Fruit fly (Drosophila melanogaster): ENCODE results near the gene CG11403.

dm6 chrX:1270183-1270582, 30.5 kb upstream of the CG11403 start:
- TF ChIP-seq Eip93F (GFP tag; optimal IDR thresholded peaks at IDR 0.05) (no peak), CG6792 (GFP tag; optimal IDR thresholded peaks at IDR 0.05) (no peak), eg (GFP tag; IDR thresholded peaks at IDR 0.05) (no peak), CG6854 (GFP tag; optimal IDR thresholded peaks at IDR 0.05) (no peak), CG3032 (tag; optimal IDR thresholded peaks at IDR 0.05) (no peak), acj6 (GFP tag; optimal IDR thresholded peaks at IDR 0.05) (no peak), cyc (GFP tag; optimal IDR thresholded peaks at IDR 0.05) (no peak), Hr39 (GFP tag; optimal IDR thresholded peaks at IDR 0.05) (no peak)
